Worm (Caenorhabditis elegans) whole organism, late embryonic: ENCODE results near the gene clh-5.

Experiments used
- C08G9.2 ChIP-seq: sonication (generic microtip); optimal IDR thresholded peaks from 2 replicates; lab custom pipeline; 2016; ENCODE audit warnings: mild to moderate bottlenecking, missing genetic modification characterization, moderate library complexity, missing compliant biosample characterization
- C38D4.7 ChIP-seq: fragments of 200-800 bp; sonication (Bioruptor generic); optimal IDR thresholded peaks from 2 replicates; lab custom pipeline; 2018; ENCODE audit warnings: mild to moderate bottlenecking, missing genetic modification characterization, moderate library complexity, missing compliant biosample characterization
- F13H6.1 ChIP-seq: sonication (generic microtip); optimal IDR thresholded peaks from 2 replicates; lab custom pipeline; 2016; ENCODE audit warnings: missing genetic modification characterization, missing compliant biosample characterization
- K02D7.2 ChIP-seq: sonication (generic microtip); optimal IDR thresholded peaks from 2 replicates; lab custom pipeline; 2017; ENCODE audit warnings: mild to moderate bottlenecking, missing genetic modification characterization, missing compliant biosample characterization
- K09A11.1 ChIP-seq: sonication (generic microtip); optimal IDR thresholded peaks from 2 replicates; lab custom pipeline; 2017; ENCODE audit warnings: antibody characterized with exemption, mild to moderate bottlenecking, missing genetic modification characterization, missing compliant biosample characterization; ENCODE audit not compliant: insufficient read depth
- T23F11.4 ChIP-seq: fragments of 200-800 bp; sonication (Bioruptor generic); optimal IDR thresholded peaks from 2 replicates; lab custom pipeline; 2018; ENCODE audit warnings: mild to moderate bottlenecking, missing genetic modification characterization, missing compliant biosample characterization
- Y22D7AL.16 ChIP-seq: sonication (generic microtip); optimal IDR thresholded peaks from 2 replicates; lab custom pipeline; 2016; ENCODE audit warnings: missing genetic modification characterization, missing compliant biosample characterization
- ahr-1 ChIP-seq: sonication (generic microtip); optimal IDR thresholded peaks from 2 replicates; lab custom pipeline; 2016; ENCODE audit warnings: missing genetic modification characterization, missing compliant biosample characterization
- ama-1 ChIP-seq: fragments of 150-350 bp; optimal IDR thresholded peaks from 2 replicates; lab custom pipeline; 2014
- ceh-14 ChIP-seq: sonication (generic microtip); optimal IDR thresholded peaks from 2 replicates; lab custom pipeline; 2016; ENCODE audit warnings: missing genotype, missing genetic modification characterization, missing compliant biosample characterization
- ceh-18 ChIP-seq: sonication (generic microtip); optimal IDR thresholded peaks from 2 replicates; lab custom pipeline; 2016; ENCODE audit warnings: missing genetic modification characterization, missing compliant biosample characterization
- ceh-19 ChIP-seq: fragments of 200-800 bp; sonication (Bioruptor generic); optimal IDR thresholded peaks from 2 replicates; lab custom pipeline; 2018; ENCODE audit warnings: mild to moderate bottlenecking, missing genetic modification characterization, missing compliant biosample characterization
- ceh-22 ChIP-seq: sonication (generic microtip); optimal IDR thresholded peaks from 2 replicates; lab custom pipeline; 2017; ENCODE audit warnings: missing biosample characterization, missing genetic modification characterization
- ceh-24 ChIP-seq: sonication (generic microtip); optimal IDR thresholded peaks from 2 replicates; lab custom pipeline; 2016; ENCODE audit warnings: mild to moderate bottlenecking, missing genetic modification characterization, missing compliant biosample characterization
- ceh-31 ChIP-seq: sonication (generic microtip); optimal IDR thresholded peaks from 2 replicates; lab custom pipeline; 2016; ENCODE audit warnings: missing genetic modification characterization, missing compliant biosample characterization
- ceh-45 ChIP-seq: fragments of 200-800 bp; sonication (Bioruptor generic); IDR thresholded peaks from 2 replicates; pipeline ENCODE4 v1.3.6; 2022; ENCODE audit warnings: missing genetic modification reagents, missing genetic modification characterization, missing compliant biosample characterization
- ceh-48 ChIP-seq: sonication (generic microtip); optimal IDR thresholded peaks from 2 replicates; lab custom pipeline; 2016; ENCODE audit warnings: missing genetic modification characterization, inconsistent platforms, missing compliant biosample characterization
- ceh-6 ChIP-seq: fragments of 200-800 bp; sonication (Bioruptor generic); optimal IDR thresholded peaks from 2 replicates; lab custom pipeline; 2018; ENCODE audit warnings: mild to moderate bottlenecking, missing genetic modification characterization, missing compliant biosample characterization
- ceh-9 ChIP-seq: sonication (generic microtip); optimal IDR thresholded peaks from 2 replicates; lab custom pipeline; 2016; ENCODE audit warnings: mild to moderate bottlenecking, missing genetic modification characterization, inconsistent platforms, missing compliant biosample characterization
- che-1 ChIP-seq: sonication (generic microtip); optimal IDR thresholded peaks from 2 replicates; lab custom pipeline; 2016; ENCODE audit warnings: mild to moderate bottlenecking, missing genetic modification characterization, missing compliant biosample characterization
- dmd-4 ChIP-seq: sonication (generic microtip); optimal IDR thresholded peaks from 2 replicates; lab custom pipeline; 2016; ENCODE audit warnings: borderline replicate concordance, missing genetic modification characterization, missing compliant biosample characterization
- elt-2 ChIP-seq: sonication (generic microtip); optimal IDR thresholded peaks from 2 replicates; lab custom pipeline; 2016; ENCODE audit warnings: missing genetic modification reagents, missing genetic modification characterization, missing compliant biosample characterization
- elt-4 ChIP-seq: sonication (generic microtip); optimal IDR thresholded peaks from 2 replicates; lab custom pipeline; 2016; ENCODE audit warnings: missing genetic modification characterization, missing compliant biosample characterization
- ets-4 ChIP-seq: sonication (generic microtip); optimal IDR thresholded peaks from 2 replicates; lab custom pipeline; 2016; ENCODE audit warnings: missing genetic modification characterization, missing compliant biosample characterization
- fax-1 ChIP-seq: sonication (generic microtip); optimal IDR thresholded peaks from 2 replicates; lab custom pipeline; 2016; ENCODE audit warnings: missing genotype, missing genetic modification characterization, missing compliant biosample characterization
- fkh-10 ChIP-seq: fragments of 150-350 bp; optimal IDR thresholded peaks from 2 replicates; lab custom pipeline; 2014; ENCODE audit warnings: missing biosample characterization, missing genetic modification reagents, missing genetic modification characterization
- gmeb-2 ChIP-seq: sonication (generic microtip); optimal IDR thresholded peaks from 2 replicates; lab custom pipeline; 2016; ENCODE audit warnings: missing genetic modification characterization, inconsistent platforms, missing compliant biosample characterization
- hlh-6 ChIP-seq: sonication (generic microtip); optimal IDR thresholded peaks from 2 replicates; lab custom pipeline; 2016; ENCODE audit warnings: missing genotype, missing genetic modification characterization, missing compliant biosample characterization
- hlh-8 ChIP-seq: sonication (generic microtip); optimal IDR thresholded peaks from 2 replicates; lab custom pipeline; 2016; ENCODE audit warnings: missing genotype, missing genetic modification characterization, missing compliant biosample characterization
- lim-6 ChIP-seq: sonication (generic microtip); optimal IDR thresholded peaks from 2 replicates; lab custom pipeline; 2016; ENCODE audit warnings: missing genetic modification characterization, missing compliant biosample characterization
- madf-2 ChIP-seq: sonication (generic microtip); optimal IDR thresholded peaks from 2 replicates; lab custom pipeline; 2017; ENCODE audit warnings: missing genetic modification characterization, missing compliant biosample characterization
- nfya-1 ChIP-seq: sonication (generic microtip); optimal IDR thresholded peaks from 2 replicates; lab custom pipeline; 2017; ENCODE audit warnings: missing genetic modification characterization, mild to moderate bottlenecking, missing compliant biosample characterization, antibody characterized with exemption, moderate library complexity
- nhr-232 ChIP-seq: sonication (generic microtip); optimal IDR thresholded peaks from 2 replicates; lab custom pipeline; 2016; ENCODE audit warnings: missing genetic modification characterization, missing compliant biosample characterization
- npax-4 ChIP-seq: sonication (generic microtip); optimal IDR thresholded peaks from 2 replicates; lab custom pipeline; 2016; ENCODE audit warnings: missing genetic modification characterization, missing compliant biosample characterization
- odd-2 ChIP-seq: sonication (generic microtip); optimal IDR thresholded peaks from 2 replicates; lab custom pipeline; 2017; ENCODE audit warnings: antibody characterized with exemption, mild to moderate bottlenecking, missing genetic modification characterization, missing compliant biosample characterization
- pag-3 ChIP-seq: sonication (generic microtip); optimal IDR thresholded peaks from 2 replicates; lab custom pipeline; 2016; ENCODE audit warnings: missing compliant biosample characterization, missing genetic modification characterization, borderline replicate concordance
- pat-9 ChIP-seq: fragments of 200-800 bp; sonication (Bioruptor generic); optimal IDR thresholded peaks from 2 replicates; lab custom pipeline; 2018; ENCODE audit warnings: mild to moderate bottlenecking, missing genetic modification characterization, moderate library complexity, missing compliant biosample characterization
- pax-1 ChIP-seq: fragments of 150-350 bp; optimal IDR thresholded peaks from 2 replicates; lab custom pipeline; 2014; ENCODE audit warnings: missing biosample characterization, missing genetic modification characterization
- pha-2 ChIP-seq: sonication (generic microtip); optimal IDR thresholded peaks from 2 replicates; lab custom pipeline; 2017; ENCODE audit warnings: mild to moderate bottlenecking, missing genetic modification characterization, missing compliant biosample characterization
- pqm-1 ChIP-seq: sonication (generic microtip); optimal IDR thresholded peaks from 2 replicates; lab custom pipeline; 2016; ENCODE audit warnings: missing genetic modification characterization, missing compliant biosample characterization
- pros-1 ChIP-seq: fragments of 150-350 bp; optimal IDR thresholded peaks from 2 replicates; lab custom pipeline; 2014; ENCODE audit warnings: missing biosample characterization, missing genetic modification reagents, missing genetic modification characterization
- ref-2 ChIP-seq: sonication (generic microtip); optimal IDR thresholded peaks from 2 replicates; lab custom pipeline; 2016; ENCODE audit warnings: missing genetic modification characterization, missing compliant biosample characterization
- sdc-2 ChIP-seq: sonication (generic microtip); optimal IDR thresholded peaks from 2 replicates; lab custom pipeline; 2016; ENCODE audit warnings: missing genotype, missing genetic modification characterization, missing compliant biosample characterization
- sox-2 ChIP-seq: fragments of 200-800 bp; sonication (Bioruptor generic); IDR thresholded peaks from 2 replicates; pipeline ENCODE4 v1.3.6; 2022; ENCODE audit warnings: missing genetic modification reagents, missing genetic modification characterization, missing compliant biosample characterization
- syd-9 ChIP-seq: sonication (generic microtip); optimal IDR thresholded peaks from 2 replicates; lab custom pipeline; 2016; ENCODE audit warnings: mild to moderate bottlenecking, missing genetic modification characterization, moderate library complexity, missing compliant biosample characterization
- tbx-2 ChIP-seq: sonication (generic microtip); optimal IDR thresholded peaks from 2 replicates; lab custom pipeline; 2016; ENCODE audit warnings: missing genetic modification characterization, missing compliant biosample characterization
- tbx-7 ChIP-seq: sonication (generic microtip); optimal IDR thresholded peaks from 2 replicates; lab custom pipeline; 2016; ENCODE audit warnings: missing genotype, missing genetic modification characterization, missing compliant biosample characterization
- ttx-3 ChIP-seq: sonication (generic microtip); optimal IDR thresholded peaks from 2 replicates; lab custom pipeline; 2016; ENCODE audit warnings: missing genetic modification reagents, missing genetic modification characterization, missing compliant biosample characterization
- unc-3 ChIP-seq, 2 experiments: fragments of 200-800 bp in 1 of 2; sonication (Bioruptor generic) in 1 of 2; sonication (generic microtip) in 1 of 2; conservative IDR thresholded peaks in 1 of 2; optimal IDR thresholded peaks in 1 of 2; 2 replicates each; pipeline versions ENCODE4 v1.3.6 to Lab custom; 2016 to 2022; ENCODE audit warnings: missing compliant biosample characterization in 2 of 2, missing genetic modification characterization in 2 of 2, missing genetic modification reagents in 1 of 2
- unc-42 ChIP-seq: sonication (generic microtip); optimal IDR thresholded peaks from 2 replicates; lab custom pipeline; 2016; ENCODE audit warnings: missing genotype, missing genetic modification characterization, missing compliant biosample characterization
- unc-55 ChIP-seq: sonication (generic microtip); optimal IDR thresholded peaks from 2 replicates; lab custom pipeline; 2017; ENCODE audit warnings: missing biosample characterization, missing genetic modification reagents, missing genetic modification characterization
- unc-86 ChIP-seq: sonication (generic microtip); optimal IDR thresholded peaks from 2 replicates; lab custom pipeline; 2016; ENCODE audit warnings: missing genetic modification characterization, missing compliant biosample characterization
- ztf-16 ChIP-seq: sonication (generic microtip); optimal IDR thresholded peaks from 2 replicates; lab custom pipeline; 2017; ENCODE audit warnings: missing genetic modification characterization, missing compliant biosample characterization

Gene clh-5

DNA sequence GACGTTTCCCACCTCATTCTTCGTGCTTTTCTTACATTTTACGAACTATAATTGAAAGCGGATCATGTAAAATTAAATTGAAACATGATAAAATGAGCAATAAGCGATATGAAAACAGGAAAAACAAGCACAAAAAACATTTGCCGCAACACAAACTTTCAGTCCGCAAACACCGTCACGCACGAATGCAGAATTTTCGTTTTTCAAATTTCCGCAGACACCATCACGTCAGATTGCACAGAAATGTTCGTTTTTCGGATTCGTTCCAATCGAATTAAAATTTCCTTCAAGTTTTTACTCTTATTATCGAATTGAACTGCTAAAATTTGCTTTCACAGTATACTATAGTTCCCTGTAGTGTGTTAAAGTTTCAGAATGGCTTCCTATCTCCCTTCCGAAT, 43.8 kb downstream of the clh-5 start, which contains the start of gene chmp-7:
TSS of gene chmp-7 (plus strand) at position 369 of the 400 bp plus-strand sequence.
- TF ChIP-seq F13H6.1 (peak; percentile 2), nfya-1 (peak; percentile 70), fkh-10 (no peak), hlh-8 (no peak), pat-9 (tag; lab: Kevin White, UChicago) (peak; percentile 48), pqm-1 (no peak), tbx-2 (tag; lab: Kevin White, UChicago) (peak; percentile 8), ceh-6 (no peak), fax-1 (tag; lab: Kevin White, UChicago) (no peak), C38D4.7 (GFP tag; lab: Kevin White, UChicago) (no peak), unc-55 (GFP tag; lab: Kevin White, UChicago) (peak; percentile 87), ceh-31 (tag; lab: Kevin White, UChicago) (peak; percentile 60), pros-1 (no peak), ceh-48 (tag; lab: Kevin White, UChicago) (no peak), npax-4 (no peak), madf-2 (tag; lab: Kevin White, UChicago) (peak; percentile 52), tbx-7 (tag; lab: Kevin White, UChicago) (no peak), unc-42 (tag; lab: Kevin White, UChicago) (peak; percentile 93), ceh-9 (tag; lab: Kevin White, UChicago) (no peak), K02D7.2 (tag; lab: Kevin White, UChicago) (no peak), odd-2 (no peak), elt-4 (tag; lab: Kevin White, UChicago) (no peak), che-1 (tag; lab: Kevin White, UChicago) (no peak), ama-1 (no peak), ttx-3 (no peak), C08G9.2 (tag; lab: Kevin White, UChicago) (peak; percentile 34), ceh-19 (GFP tag; lab: Kevin White, UChicago) (peak; percentile 9), ahr-1 (no peak), gmeb-2 (tag; lab: Kevin White, UChicago) (no peak), ceh-18 (peak; percentile 55), sdc-2 (tag; lab: Kevin White, UChicago) (no peak), nhr-232 (tag; lab: Kevin White, UChicago) (no peak), ceh-22 (tag; lab: Kevin White, UChicago) (no peak), unc-86 (peak; percentile 42), ref-2 (peak; percentile 68), ceh-24 (no peak), dmd-4 (tag; lab: Kevin White, UChicago) (no peak), elt-2 (no peak), T23F11.4 (no peak), syd-9 (tag; lab: Kevin White, UChicago) (no peak), sox-2 (no peak), ets-4 (tag; lab: Kevin White, UChicago) (no peak), pax-1 (tag; lab: Kevin White, UChicago) (peak; percentile 53), unc-3 (GFP tag; conservative IDR thresholded peaks at IDR 0.05; lab: Robert Waterston, UW) (no peak), unc-3 (tag; optimal IDR thresholded peaks at IDR 0.05; lab: Kevin White, UChicago) (peak; percentile 9), hlh-6 (tag; lab: Kevin White, UChicago) (no peak), pag-3 (tag; lab: Kevin White, UChicago) (no peak), ceh-14 (tag; lab: Kevin White, UChicago) (peak; percentile 54), lim-6 (tag; lab: Kevin White, UChicago) (no peak), pha-2 (tag; lab: Kevin White, UChicago) (no peak), ceh-45 (GFP tag; lab: Robert Waterston, UW) (peak; percentile 49; the same call in 1 of the 2 replicates), Y22D7AL.16 (tag; lab: Kevin White, UChicago) (no peak), K09A11.1 (tag; lab: Kevin White, UChicago) (no peak), ztf-16 (peak; percentile 59)
